Worm (Caenorhabditis elegans): ENCODE data around the gene F02E11.3.

Gene F02E11.3

DNA sequence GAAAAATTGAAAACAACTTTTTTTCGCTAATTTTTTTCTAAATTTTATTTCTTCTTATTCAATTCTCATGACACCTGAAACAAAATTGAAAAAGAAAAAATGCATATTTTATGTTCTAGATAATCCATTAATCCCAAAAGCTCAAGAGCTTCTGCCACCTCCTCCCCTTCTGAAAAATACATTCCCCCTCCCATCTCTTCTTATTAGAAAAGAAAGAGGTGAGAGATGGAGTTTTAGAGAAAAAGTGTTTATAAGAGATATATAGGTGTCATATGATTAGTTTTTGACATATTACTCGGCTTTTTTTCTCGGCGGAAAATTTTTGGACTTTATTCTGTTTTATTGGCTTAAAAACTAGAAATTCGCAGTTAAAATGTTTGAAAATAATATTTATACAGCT, 4.2 kb downstream of the F02E11.3 start:
- TF ChIP-seq unc-62 (GFP tag; optimal IDR thresholded peaks at IDR 0.05): no peak

DNA sequence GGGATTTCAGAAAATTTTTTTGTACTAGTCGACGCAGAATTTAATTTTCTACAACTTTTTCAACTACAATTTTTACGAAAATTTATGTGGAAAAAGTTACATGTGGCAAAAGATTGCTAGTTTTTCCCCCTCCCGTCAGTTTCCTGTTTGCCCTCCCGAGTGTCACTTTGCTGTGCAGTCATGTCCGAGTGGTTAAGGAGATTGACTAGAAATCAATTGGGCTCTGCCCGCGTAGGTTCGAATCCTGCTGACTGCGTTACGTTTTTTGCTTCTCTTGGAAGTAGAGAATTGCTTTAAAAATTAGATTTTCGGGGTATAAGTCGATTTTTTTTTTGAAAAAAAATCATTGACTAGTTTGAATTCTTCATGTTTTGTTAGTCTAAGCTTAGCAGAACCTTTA, 7.0 kb downstream of the F02E11.3 start:
- no peak for TF ChIP-seq unc-62 (GFP tag; optimal IDR thresholded peaks at IDR 0.05)

DNA sequence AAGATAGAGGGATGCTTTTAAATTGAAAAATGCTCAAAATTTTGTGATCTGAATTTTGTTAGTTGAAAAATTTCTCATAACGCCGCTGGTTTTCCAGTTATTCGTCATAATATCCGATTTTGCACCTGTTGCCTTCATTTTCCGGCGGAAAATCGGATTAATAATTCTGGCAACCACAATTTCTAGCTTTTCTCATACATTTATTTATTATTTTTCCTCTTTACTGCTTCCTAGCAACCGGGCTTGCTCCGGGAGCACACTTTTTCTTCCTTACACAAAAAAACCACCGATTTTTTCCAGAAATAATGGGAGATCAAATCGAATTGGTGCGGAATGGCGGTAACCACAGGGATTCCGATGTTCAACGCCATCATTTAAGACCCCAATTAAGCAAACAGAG, 7.5 kb downstream of the F02E11.3 start, which contains the start of gene F02E11.7:
F02E11.7 (plus strand) TSS at position 301 of the 400 bp plus-strand sequence.
- no peak for TF ChIP-seq unc-62 (GFP tag; optimal IDR thresholded peaks at IDR 0.05)

DNA sequence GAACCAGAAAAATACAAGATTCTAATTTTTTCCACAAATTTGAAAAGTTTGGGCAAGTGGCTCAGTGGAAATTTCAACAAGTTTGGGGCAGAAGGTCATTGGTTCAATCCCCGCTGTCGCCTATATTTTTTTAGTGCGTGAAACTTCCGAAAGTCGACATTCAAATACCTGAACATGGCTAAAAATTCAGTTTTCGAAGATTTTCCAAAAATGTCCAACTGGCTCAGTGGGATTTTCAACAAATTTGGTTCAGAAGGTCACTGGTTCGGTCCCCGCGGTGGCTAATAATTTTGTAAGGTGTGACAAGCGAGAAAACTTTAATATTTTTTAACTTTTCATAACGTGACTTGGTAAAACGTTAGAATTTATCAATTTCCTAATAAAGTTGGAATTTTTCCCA, 10.1 kb downstream of the F02E11.3 start:
- TF ChIP-seq unc-62 (GFP tag; optimal IDR thresholded peaks at IDR 0.05): no peak

DNA sequence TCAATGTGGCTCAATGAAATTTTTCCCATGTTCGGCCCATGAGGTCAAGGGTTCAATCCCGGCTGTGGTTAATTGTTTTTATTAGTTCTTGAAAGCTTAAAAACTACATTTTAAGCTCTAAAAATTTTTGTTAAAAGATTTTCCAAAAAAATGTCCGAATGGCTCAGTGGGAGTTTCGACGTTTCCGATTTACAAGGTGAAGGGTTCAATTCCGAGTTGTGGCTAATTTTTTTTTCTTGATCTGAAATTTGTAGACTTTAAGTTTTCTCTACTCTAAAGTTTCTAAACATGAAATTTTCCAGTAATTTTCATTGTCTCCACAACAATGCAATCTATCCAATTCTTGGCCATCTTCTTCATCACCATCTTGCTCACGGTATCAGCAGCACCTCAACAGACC, 12.3 kb downstream of the F02E11.3 start, which contains the start of gene F02E11.2:
F02E11.2 (plus strand) TSS at position 301 of the 400 bp plus-strand sequence.
- TF ChIP-seq unc-62 (GFP tag; optimal IDR thresholded peaks at IDR 0.05): no peak

DNA sequence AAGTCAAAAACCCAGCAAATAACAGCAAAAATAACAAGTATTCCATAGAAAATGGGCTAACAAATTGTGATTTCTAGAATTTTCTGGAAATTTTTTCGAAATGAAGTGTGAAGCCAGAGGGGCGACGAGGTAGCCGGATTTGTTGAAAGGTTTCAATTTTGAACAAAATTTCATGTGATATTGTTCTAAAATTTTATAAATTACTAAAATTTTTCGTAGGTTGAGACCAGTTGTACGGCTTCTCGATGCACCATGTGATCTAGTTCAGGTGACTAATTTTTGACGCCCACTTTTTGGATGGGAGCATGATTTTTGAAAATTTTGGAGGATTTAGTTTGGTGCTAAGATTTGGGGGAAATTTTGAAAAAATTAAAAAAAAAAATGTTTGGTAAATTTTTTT, 15.6 kb downstream of the F02E11.3 start, which contains the start of gene gcy-19:
gcy-19 (minus strand) TSS at position 101 of the 400 bp plus-strand sequence.
- TF ChIP-seq unc-62 (GFP tag; optimal IDR thresholded peaks at IDR 0.05): no peak

DNA sequence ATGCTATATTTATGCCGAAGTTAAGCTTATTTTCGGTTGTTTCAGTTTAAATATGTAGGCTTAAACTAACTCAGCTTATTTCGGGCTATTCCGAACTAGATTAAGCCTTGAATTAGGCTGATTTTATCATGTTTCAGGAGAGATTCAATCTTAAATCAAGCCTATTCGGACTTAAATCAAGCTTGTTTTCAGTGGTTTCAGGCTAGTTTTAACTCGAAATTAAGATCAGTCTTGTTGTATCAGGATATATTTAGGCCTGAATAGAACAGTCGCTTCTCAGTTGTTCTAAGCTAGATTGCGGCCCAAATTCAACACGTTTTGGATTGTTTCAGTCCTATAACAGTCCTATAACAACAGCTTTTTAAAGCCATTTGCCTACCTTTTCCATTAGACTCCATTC, 23.0 kb downstream of the F02E11.3 start:
- no peak for TF ChIP-seq unc-62 (GFP tag; optimal IDR thresholded peaks at IDR 0.05)

DNA sequence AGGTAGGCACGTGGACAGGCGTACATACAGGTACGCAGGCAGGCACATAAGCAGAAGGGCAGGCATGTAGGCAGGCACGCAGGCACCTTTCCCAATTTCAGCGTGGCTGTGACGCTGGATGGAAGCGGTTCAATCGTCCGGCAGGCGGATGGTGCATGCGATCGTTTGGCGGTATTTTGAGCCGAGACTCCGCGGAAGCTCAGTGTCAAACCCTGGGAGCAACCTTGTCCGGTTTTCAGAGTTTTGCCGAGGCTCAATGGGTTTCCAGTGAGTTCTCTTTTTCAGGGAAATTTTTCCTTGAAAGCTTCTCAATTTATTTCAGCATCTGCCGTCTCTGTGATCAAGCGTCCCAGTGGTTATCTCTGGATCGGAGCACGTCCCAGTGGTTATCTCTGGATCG, 24.6 kb downstream of the F02E11.3 start:
- TF ChIP-seq unc-62 (GFP tag; optimal IDR thresholded peaks at IDR 0.05): no peak

DNA sequence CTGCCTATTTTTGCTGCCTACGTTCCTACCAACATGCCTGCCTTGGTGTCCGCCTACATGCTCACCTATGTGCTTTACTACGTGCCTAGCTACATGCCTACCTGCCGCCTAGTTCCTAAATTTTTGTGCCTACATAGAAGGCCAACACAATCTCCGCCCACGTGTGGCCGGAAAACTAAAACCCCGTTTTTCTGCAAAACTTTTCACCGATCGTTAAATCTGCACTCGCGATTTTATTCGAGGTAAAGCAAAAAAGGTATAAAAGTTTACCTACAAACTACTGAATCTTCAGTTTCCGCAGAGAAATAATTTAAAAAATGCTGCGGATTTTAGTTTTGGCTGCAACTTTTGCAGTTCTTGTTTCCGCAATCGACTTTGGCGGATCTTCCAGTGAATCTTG, 25.4 kb downstream of the F02E11.3 start, which contains the start of gene clec-124:
clec-124 (plus strand) TSS at position 301 of the 400 bp plus-strand sequence.
- no peak for TF ChIP-seq unc-62 (GFP tag; optimal IDR thresholded peaks at IDR 0.05)

DNA sequence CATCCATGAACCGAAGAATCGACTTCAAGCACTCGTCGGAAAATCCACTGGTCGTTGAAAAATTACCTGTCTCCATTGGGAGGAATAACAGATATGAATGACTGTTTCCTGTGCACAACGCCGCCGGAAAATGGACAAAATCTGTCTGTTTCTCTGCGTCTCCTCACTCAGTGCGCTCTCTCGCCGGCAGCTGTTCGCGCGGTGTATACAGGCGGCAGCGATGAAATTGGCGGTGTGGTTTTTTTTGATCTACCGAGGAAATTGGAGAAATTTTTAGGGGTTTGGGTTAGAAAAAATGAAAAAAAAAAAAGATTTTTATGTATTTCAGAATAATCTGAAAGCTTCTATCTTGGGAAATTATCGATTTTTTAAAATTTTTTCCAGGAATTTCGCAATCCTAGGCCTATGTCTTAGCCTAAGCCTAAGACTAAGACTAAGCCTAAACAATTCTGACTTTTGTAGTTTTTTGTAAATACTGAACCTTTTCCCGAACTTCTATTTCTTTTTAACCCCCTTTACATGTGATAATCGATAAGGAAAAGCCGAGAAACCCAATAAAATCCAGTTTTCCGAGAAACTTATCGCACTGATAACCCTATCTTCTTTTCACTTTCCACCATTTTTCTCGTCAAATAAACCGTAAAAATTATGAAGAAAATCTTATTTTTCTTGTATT, 26.6 kb downstream of the F02E11.3 start, which contains the start of the genes fbxc-50 and C17F4.2:
fbxc-50 (minus strand) TSS at position 81 of the 676 bp plus-strand sequence.
C17F4.2 (plus strand) TSS at position 626 of the 676 bp plus-strand sequence.
- no peak for TF ChIP-seq unc-62 (GFP tag; optimal IDR thresholded peaks at IDR 0.05)

DNA sequence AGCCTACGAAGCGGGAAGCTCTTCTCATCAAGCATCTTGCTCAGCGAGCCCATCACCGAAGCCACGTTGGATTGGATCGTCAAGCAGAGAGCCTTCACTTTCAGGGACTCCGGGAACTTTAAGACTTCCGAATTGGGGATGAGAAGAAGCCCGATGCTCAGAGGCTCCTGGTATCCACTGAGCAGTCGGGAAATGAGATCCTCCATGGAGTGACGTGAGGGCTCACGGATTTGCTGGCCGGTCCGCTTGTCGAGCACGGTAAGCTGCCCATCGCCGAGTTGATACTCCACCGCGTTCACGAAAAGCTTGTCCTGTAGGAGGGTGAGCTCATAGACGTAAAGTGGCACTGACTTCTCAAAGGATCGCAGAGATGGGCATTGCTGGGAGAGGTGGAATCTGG, 27.3 kb downstream of the F02E11.3 start:
- TF ChIP-seq unc-62 (GFP tag; optimal IDR thresholded peaks at IDR 0.05): no peak

DNA sequence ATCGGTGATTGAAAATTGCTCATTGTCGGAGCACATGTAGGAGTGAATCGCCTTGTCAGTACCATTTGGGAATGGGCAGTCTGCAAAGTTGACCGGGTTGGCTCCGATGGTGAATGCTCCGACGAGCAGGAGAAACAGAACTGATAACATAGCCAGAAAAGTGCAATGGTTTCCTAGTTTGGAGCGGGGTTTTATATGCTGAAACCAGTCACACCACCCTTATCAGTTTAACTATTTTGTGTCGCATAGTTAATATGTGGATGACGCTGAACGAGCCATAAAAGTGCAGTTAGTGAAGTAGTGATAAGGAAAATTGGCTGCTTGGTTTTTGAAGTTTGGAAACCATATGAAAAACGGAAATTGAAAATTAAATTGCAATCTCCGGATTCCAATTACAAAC, 29.0 kb downstream of the F02E11.3 start, which contains the start of gene C17F4.7:
C17F4.7 (minus strand) TSS at position 180 of the 400 bp plus-strand sequence.
- no peak for TF ChIP-seq unc-62 (GFP tag; optimal IDR thresholded peaks at IDR 0.05)

DNA sequence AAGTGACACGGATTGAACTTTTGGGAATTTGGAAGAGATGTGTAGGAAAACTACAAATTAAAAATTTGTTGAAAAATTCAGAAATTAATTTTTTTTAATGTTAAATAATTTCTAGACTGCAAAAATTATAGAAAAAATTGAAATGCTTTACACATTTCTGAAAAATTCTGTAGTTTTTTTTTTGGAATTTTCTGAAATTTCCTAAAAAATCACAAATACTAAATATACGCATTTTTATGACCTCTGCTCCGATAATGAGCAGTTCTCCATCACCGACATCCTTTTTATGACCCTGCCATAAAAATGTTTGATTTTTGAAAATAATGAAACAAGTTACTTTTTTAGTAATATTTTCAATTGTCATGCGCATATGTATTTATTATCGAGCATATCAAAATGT, 30.1 kb downstream of the F02E11.3 start:
- no peak for TF ChIP-seq unc-62 (GFP tag; optimal IDR thresholded peaks at IDR 0.05)

DNA sequence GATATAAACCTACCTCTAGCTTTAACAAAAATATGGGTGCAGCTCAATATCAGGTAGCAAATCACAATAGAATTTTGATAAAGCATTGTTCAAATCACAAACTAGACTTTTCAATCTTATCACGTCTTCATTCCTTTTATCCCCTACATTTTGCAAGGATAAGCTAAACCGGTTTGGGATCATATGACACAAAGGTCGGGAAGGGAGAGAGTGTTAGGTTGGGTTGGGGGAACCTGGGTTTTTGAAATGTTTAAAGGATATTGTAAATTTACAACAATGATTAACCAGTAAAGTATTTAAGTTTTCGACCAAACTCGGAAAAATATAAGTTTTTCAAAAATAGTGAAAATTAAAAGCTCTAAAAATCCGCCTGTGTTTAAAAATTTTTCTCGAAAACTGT, 30.8 kb downstream of the F02E11.3 start, which contains the start of gene C17F4.12:
C17F4.12 (minus strand) TSS at position 101 of the 400 bp plus-strand sequence.
- TF ChIP-seq unc-62 (GFP tag; optimal IDR thresholded peaks at IDR 0.05): no peak

DNA sequence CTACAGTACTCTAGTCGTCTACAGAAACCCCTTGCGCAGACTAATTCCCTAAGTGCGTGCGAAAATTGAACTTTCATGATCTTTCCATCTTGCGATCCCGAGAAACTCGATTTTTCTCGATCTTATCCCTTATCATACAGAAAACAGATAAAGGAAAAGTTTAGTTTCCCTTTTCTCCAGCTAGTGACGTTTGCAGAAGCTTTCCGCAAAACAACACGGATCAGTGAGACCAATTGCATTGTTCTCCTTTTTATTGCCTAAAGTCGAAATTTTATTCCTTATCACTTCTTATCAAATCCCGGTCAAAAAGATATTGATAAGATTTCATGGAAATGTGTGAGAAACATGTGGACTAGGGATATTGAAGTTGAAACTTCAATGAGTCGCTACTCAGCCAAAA, 33.0 kb downstream of the F02E11.3 start:
- TF ChIP-seq unc-62 (GFP tag; optimal IDR thresholded peaks at IDR 0.05): no peak

DNA sequence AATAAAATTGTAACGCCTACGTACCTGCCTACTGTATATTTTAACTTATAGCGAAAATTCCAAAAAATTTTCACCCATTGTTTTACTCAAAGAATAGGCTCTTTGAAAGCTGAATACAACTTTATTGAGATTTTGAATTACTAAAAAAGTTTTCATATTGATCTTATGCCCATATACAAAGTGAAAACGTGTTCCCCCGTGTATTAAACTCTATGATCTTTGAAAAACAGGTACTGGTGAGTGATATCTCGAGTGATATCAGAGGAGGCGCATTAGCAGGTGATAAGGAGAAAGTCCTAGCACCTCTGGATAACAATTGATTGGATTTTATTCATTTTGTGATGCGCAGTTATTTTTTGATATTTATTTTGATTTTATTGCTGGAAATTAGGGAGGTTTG, 34.6 kb downstream of the F02E11.3 start, which contains the start of gene C17F4.3:
C17F4.3 (plus strand) TSS at position 301 of the 400 bp plus-strand sequence.
- no peak for TF ChIP-seq unc-62 (GFP tag; optimal IDR thresholded peaks at IDR 0.05)

DNA sequence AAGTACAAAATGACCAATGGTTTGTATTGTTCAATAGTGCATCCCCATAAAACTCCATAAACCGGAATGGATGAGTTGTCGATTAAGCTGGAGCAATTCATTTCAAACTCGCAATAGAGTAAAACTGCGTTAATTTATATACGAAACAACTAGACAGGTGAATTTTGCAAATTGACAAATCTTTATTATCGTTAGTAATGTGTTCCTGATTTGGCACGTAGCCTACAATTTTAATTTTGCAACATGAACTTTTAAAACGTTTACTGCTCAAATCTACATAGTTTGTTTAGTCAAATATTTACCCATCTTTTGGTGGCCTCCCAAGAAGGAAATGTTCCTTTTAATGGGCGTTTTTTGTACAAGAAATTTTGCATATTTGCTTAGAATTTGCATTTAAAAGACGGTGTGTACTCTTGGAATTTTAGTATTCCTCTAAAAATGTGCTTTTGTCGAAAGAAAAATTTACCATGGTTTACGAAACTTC, 37.7 kb downstream of the F02E11.3 start, which contains the start of the genes srz-67 and C17F4.11:
srz-67 (minus strand) TSS at position 101 of the 484 bp plus-strand sequence.
C17F4.11 (plus strand) TSS at position 434 of the 484 bp plus-strand sequence.
- TF ChIP-seq unc-62 (GFP tag; optimal IDR thresholded peaks at IDR 0.05): no peak
